Worm (Caenorhabditis elegans) whole organism, early embryonic: ENCODE measurements around the gene F17E9.15.

Source experiments
- B0310.2 ChIP-seq: sonication (generic microtip); optimal IDR thresholded peaks from 2 replicates; lab custom pipeline; 2016; ENCODE audit warnings: mild to moderate bottlenecking, missing genetic modification characterization, missing compliant biosample characterization
- F13C5.2 ChIP-seq: sonication (generic microtip); optimal IDR thresholded peaks from 2 replicates; lab custom pipeline; 2017; ENCODE audit warnings: mild to moderate bottlenecking, missing genetic modification characterization, inconsistent platforms, missing compliant biosample characterization
- aly-1 ChIP-seq: sonication (generic microtip); optimal IDR thresholded peaks from 2 replicates; lab custom pipeline; 2016; ENCODE audit warnings: missing genetic modification characterization, missing compliant biosample characterization
- ama-1 ChIP-seq: fragments of 150-350 bp; optimal IDR thresholded peaks from 2 replicates; lab custom pipeline; 2014
- ceh-13 ChIP-seq: fragments of 200-800 bp; sonication (Bioruptor generic); optimal IDR thresholded peaks from 2 replicates; lab custom pipeline; 2018; ENCODE audit warnings: mild to moderate bottlenecking, missing genetic modification characterization, missing compliant biosample characterization
- ceh-36 ChIP-seq: sonication (generic microtip); optimal IDR thresholded peaks from 2 replicates; lab custom pipeline; 2016; ENCODE audit warnings: missing genetic modification characterization, inconsistent platforms, missing compliant biosample characterization
- ets-7 ChIP-seq: sonication (generic microtip); optimal IDR thresholded peaks from 2 replicates; lab custom pipeline; 2016; ENCODE audit warnings: missing genotype, missing genetic modification characterization, missing compliant biosample characterization
- flt-1 ChIP-seq: fragments of 200-800 bp; sonication (Bioruptor generic); IDR thresholded peaks from 2 replicates; pipeline ENCODE4 v1.3.6; 2022; ENCODE audit warnings: missing genetic modification characterization, missing compliant biosample characterization
- hmbx-1 ChIP-seq: sonication (generic microtip); optimal IDR thresholded peaks from 2 replicates; lab custom pipeline; 2016; ENCODE audit warnings: mild to moderate bottlenecking, missing genetic modification characterization, missing compliant biosample characterization
- hmg-4 ChIP-seq: fragments of 200-800 bp; sonication (Bioruptor generic); optimal IDR thresholded peaks from 2 replicates; lab custom pipeline; 2018; ENCODE audit warnings: mild to moderate bottlenecking, missing genetic modification characterization, missing compliant biosample characterization
- hnd-1 ChIP-seq: sonication (generic microtip); optimal IDR thresholded peaks from 2 replicates; lab custom pipeline; 2016; ENCODE audit warnings: missing genetic modification characterization, missing compliant biosample characterization
- pes-1 ChIP-seq: fragments of 200-800 bp; sonication (Bioruptor generic); IDR thresholded peaks from 2 replicates; pipeline ENCODE4 v1.3.6; 2022; ENCODE audit warnings: missing genetic modification reagents, missing genetic modification characterization, missing compliant biosample characterization
- scrt-1 ChIP-seq: fragments of 200-800 bp; sonication (Bioruptor generic); IDR thresholded peaks from 2 replicates; pipeline ENCODE4 v1.3.6; 2022; ENCODE audit warnings: missing genetic modification characterization, missing compliant biosample characterization
- sea-1 ChIP-seq: fragments of 200-800 bp; sonication (Bioruptor generic); conservative IDR thresholded peaks from 2 replicates; pipeline ENCODE4 v1.3.6; 2022; ENCODE audit warnings: missing genetic modification characterization, missing compliant biosample characterization
- tbx-11 ChIP-seq: fragments of 200-800 bp; sonication (Bioruptor generic); IDR thresholded peaks from 2 replicates; pipeline ENCODE4 v1.3.6; 2022; ENCODE audit warnings: missing genetic modification characterization, missing compliant biosample characterization
- tbx-37 ChIP-seq: fragments of 200-800 bp; sonication (Bioruptor generic); conservative IDR thresholded peaks from 2 replicates; pipeline ENCODE4 v1.3.6; 2022; ENCODE audit warnings: missing genetic modification reagents, missing genetic modification characterization, missing compliant biosample characterization
- tra-4 ChIP-seq: sonication (generic microtip); optimal IDR thresholded peaks from 2 replicates; lab custom pipeline; 2017; ENCODE audit warnings: missing genetic modification characterization, missing compliant biosample characterization

Gene F17E9.15

DNA sequence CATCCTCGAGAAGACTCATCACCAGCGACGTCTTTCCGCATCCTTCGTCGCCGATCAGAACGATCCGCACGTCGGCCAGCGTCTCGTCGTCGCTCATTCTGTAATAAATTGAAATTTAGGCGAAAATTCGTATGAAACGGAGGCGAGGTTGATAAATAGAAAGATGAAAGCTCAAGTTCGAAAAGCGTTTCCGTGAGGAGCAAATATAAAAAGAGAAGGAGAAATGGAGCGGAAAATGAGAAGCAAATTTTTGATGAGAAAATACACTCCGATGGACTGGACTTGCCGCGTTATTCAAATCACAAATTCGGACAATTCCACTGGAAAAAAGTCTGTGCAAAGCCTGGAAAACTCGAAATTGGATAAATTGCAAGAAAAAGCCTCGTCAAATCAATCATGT is 46.9 kb downstream of the F17E9.15 start, which contains the start of gene D2096.11:
D2096.11 (minus strand) TSS at position 101 of the 400 bp plus-strand sequence.
- TF ChIP-seq tra-4 (tag; lab: Kevin White, UChicago): no peak
- no peak for TF ChIP-seq pes-1 (GFP tag; lab: Robert Waterston, UW)
- no peak for TF ChIP-seq flt-1 (GFP tag; lab: Robert Waterston, UW)
- no peak for TF ChIP-seq B0310.2
- no peak for TF ChIP-seq tbx-37 (GFP tag; lab: Robert Waterston, UW)
- TF ChIP-seq F13C5.2 (tag; lab: Kevin White, UChicago): no peak
- no peak for TF ChIP-seq hnd-1
- no peak for TF ChIP-seq ama-1 (lab: Kevin White, UChicago)
- no peak for TF ChIP-seq sea-1
- TF ChIP-seq scrt-1 (GFP tag; lab: Robert Waterston, UW): no peak
- TF ChIP-seq tbx-11: no peak
- no peak for TF ChIP-seq aly-1 (tag; lab: Kevin White, UChicago)
- no peak for TF ChIP-seq ceh-13
- TF ChIP-seq ets-7 (tag; lab: Kevin White, UChicago): no peak
- TF ChIP-seq hmbx-1 (tag; lab: Kevin White, UChicago): no peak
- TF ChIP-seq ceh-36 (tag; lab: Kevin White, UChicago): no peak
- TF ChIP-seq hmg-4 (GFP tag; lab: Kevin White, UChicago): no peak

DNA sequence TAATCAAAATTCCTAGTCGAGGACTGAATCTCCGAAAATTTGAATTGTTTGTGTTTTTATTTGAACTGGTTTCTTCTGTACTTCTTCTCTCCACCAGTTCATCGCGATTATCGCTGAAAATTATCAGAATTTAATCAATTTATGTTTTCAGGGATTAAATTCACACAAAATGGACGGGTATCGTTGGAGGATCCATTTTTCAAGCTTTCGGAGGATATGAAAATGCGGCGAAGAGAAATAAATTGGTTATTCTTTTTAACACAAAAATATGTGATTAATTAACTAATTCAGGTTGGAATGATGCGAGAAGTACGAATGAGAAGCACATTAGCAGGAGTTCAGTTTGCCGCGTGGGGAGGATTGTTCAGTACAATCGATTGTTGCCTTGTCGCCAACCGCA is 49.1 kb downstream of the F17E9.15 start, which contains the start of gene timm-17B.2:
timm-17B.2 (plus strand) TSS at position 301 of the 400 bp plus-strand sequence.
- TF ChIP-seq ceh-13 (no peak), ets-7 (tag; lab: Kevin White, UChicago) (no peak), ama-1 (lab: Kevin White, UChicago) (no peak), B0310.2 (no peak), ceh-36 (tag; lab: Kevin White, UChicago) (no peak), sea-1 (no peak), hmbx-1 (tag; lab: Kevin White, UChicago) (no peak), tbx-37 (GFP tag; lab: Robert Waterston, UW) (no peak), scrt-1 (GFP tag; lab: Robert Waterston, UW) (no peak), hnd-1 (no peak), hmg-4 (GFP tag; lab: Kevin White, UChicago) (no peak), flt-1 (GFP tag; lab: Robert Waterston, UW) (no peak), pes-1 (GFP tag; lab: Robert Waterston, UW) (no peak), tbx-11 (no peak), F13C5.2 (tag; lab: Kevin White, UChicago) (no peak), tra-4 (tag; lab: Kevin White, UChicago) (no peak), aly-1 (tag; lab: Kevin White, UChicago) (no peak)
